Worm (Caenorhabditis elegans) whole organism, midembryonic: ENCODE measurements around the gene farl-11.

ENCODE experiments used
- T22C8.4 ChIP-seq: fragments of 200-800 bp; sonication (Bioruptor generic); IDR thresholded peaks from 2 replicates; pipeline ENCODE4 v1.3.6; 2022; ENCODE audit warnings: missing genetic modification characterization, missing compliant biosample characterization
- cog-1 ChIP-seq: sonication (generic microtip); optimal IDR thresholded peaks from 2 replicates; lab custom pipeline; 2016; ENCODE audit warnings: missing genetic modification characterization, missing compliant biosample characterization
- klf-2 ChIP-seq: fragments of 200-800 bp; sonication (Bioruptor generic); conservative IDR thresholded peaks from 2 replicates; pipeline ENCODE4 v1.3.6; 2022; ENCODE audit warnings: missing genetic modification reagents, missing genetic modification characterization, missing compliant biosample characterization

DNA sequence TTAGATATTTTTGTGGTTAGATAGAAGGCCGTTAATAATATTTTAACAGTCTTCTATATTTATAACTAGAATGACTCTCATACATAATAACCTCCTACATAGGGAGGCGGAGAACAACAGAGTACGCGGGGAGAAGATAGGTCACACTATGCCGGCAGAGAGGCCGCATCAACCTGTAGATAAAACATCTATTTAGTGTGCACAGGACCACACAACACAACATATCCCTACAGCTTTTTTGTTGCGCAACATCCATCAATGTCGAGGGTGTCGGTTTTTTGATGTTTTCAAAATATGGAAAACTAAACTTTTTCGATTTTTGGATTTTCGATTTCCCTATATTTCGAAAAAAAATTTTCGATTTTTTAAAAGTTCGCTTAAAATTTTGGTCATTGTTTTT is 14.0 kb downstream of the farl-11 start:
- TF ChIP-seq T22C8.4 (GFP tag; lab: Robert Waterston, UW) (no peak), klf-2 (no peak), cog-1 (tag; lab: Kevin White, UChicago) (no peak)
